Worm (Caenorhabditis elegans) whole organism, L4/young adult: ENCODE results near the gene Y26E6A.3.

Experiments
- W03F9.2 ChIP-seq: fragments of 150-350 bp; optimal IDR thresholded peaks from 2 replicates; lab custom pipeline; 2014; ENCODE audit warnings: missing biosample characterization, missing genetic modification characterization
- dao-5 ChIP-seq: sonication (generic microtip); optimal IDR thresholded peaks from 2 replicates; lab custom pipeline; 2016; ENCODE audit warnings: missing genotype, missing genetic modification characterization, moderate library complexity, missing compliant biosample characterization
- him-1 ChIP-seq: sonication (generic microtip); optimal IDR thresholded peaks from 2 replicates; lab custom pipeline; 2016; ENCODE audit warnings: missing genotype, missing genetic modification reagents, missing genetic modification characterization, missing compliant biosample characterization

- TF ChIP-seq W03F9.2 (tag; lab: Kevin White, UChicago) (no peak), him-1 (tag; lab: Kevin White, UChicago) (no peak), dao-5 (no peak)
These were observed 16.3 kb upstream of the Y26E6A.3 start, which contains the start of gene meg-2 for ce11 chrX:13926029-13926428.
